Worm (Caenorhabditis elegans) whole organism, midembryonic: ENCODE data around the gene lron-3.

Experiments used
- T22C8.4 ChIP-seq: fragments of 200-800 bp; sonication (Bioruptor generic); IDR thresholded peaks from 2 replicates; pipeline ENCODE4 v1.3.6; 2022; ENCODE audit warnings: missing genetic modification characterization, missing compliant biosample characterization
- flt-1 ChIP-seq: fragments of 200-800 bp; sonication (Bioruptor generic); IDR thresholded peaks from 2 replicates; pipeline ENCODE4 v1.3.6; 2022; ENCODE audit warnings: missing genetic modification characterization, missing compliant biosample characterization
- klf-2 ChIP-seq: fragments of 200-800 bp; sonication (Bioruptor generic); conservative IDR thresholded peaks from 2 replicates; pipeline ENCODE4 v1.3.6; 2022; ENCODE audit warnings: missing genetic modification reagents, missing genetic modification characterization, missing compliant biosample characterization
- ref-1 ChIP-seq: fragments of 200-800 bp; sonication (Bioruptor generic); conservative IDR thresholded peaks from 2 replicates; pipeline ENCODE4 v1.3.6; 2022; ENCODE audit warnings: missing genetic modification reagents, missing genetic modification characterization, missing compliant biosample characterization
- ztf-23 ChIP-seq: fragments of 200-800 bp; sonication (Bioruptor generic); IDR thresholded peaks from 2 replicates; pipeline ENCODE4 v1.3.6; 2022; ENCODE audit warnings: missing genetic modification reagents, missing genetic modification characterization, missing compliant biosample characterization

ce11 chrX:15554910-15555309, 2.8 kb downstream of the lron-3 start:
- TF ChIP-seq klf-2 (GFP tag; lab: Robert Waterston, UW) = no peak
- TF ChIP-seq T22C8.4 (GFP tag; lab: Robert Waterston, UW) = no peak
- no peak for TF ChIP-seq ref-1 (GFP tag; lab: Robert Waterston, UW)
- no peak for TF ChIP-seq flt-1 (GFP tag; lab: Robert Waterston, UW)
- TF ChIP-seq ztf-23 (GFP tag; lab: Robert Waterston, UW) = no peak
